Worm (Caenorhabditis elegans) whole organism, midembryonic: ENCODE measurements around the gene B0432.9.

Experiments
- T22C8.4 ChIP-seq: fragments of 200-800 bp; sonication (Bioruptor generic); IDR thresholded peaks from 2 replicates; pipeline ENCODE4 v1.3.6; 2022; ENCODE audit warnings: missing genetic modification characterization, missing compliant biosample characterization
- cog-1 ChIP-seq: sonication (generic microtip); optimal IDR thresholded peaks from 2 replicates; lab custom pipeline; 2016; ENCODE audit warnings: missing genetic modification characterization, missing compliant biosample characterization
- flt-1 ChIP-seq: fragments of 200-800 bp; sonication (Bioruptor generic); IDR thresholded peaks from 2 replicates; pipeline ENCODE4 v1.3.6; 2022; ENCODE audit warnings: missing genetic modification characterization, missing compliant biosample characterization
- klf-2 ChIP-seq: fragments of 200-800 bp; sonication (Bioruptor generic); conservative IDR thresholded peaks from 2 replicates; pipeline ENCODE4 v1.3.6; 2022; ENCODE audit warnings: missing genetic modification reagents, missing genetic modification characterization, missing compliant biosample characterization
- med-1 ChIP-seq: sonication (generic microtip); optimal IDR thresholded peaks from 2 replicates; lab custom pipeline; 2017; ENCODE audit warnings: missing genetic modification characterization, mild to moderate bottlenecking, missing compliant biosample characterization, antibody characterized with exemption, missing genetic modification reagents; ENCODE audit not compliant: insufficient read depth
- ref-1 ChIP-seq: fragments of 200-800 bp; sonication (Bioruptor generic); conservative IDR thresholded peaks from 2 replicates; pipeline ENCODE4 v1.3.6; 2022; ENCODE audit warnings: missing genetic modification reagents, missing genetic modification characterization, missing compliant biosample characterization
- tab-1 ChIP-seq: fragments of 200-800 bp; sonication (Bioruptor generic); IDR thresholded peaks from 2 replicates; pipeline ENCODE4 v1.3.6; 2022; ENCODE audit warnings: missing genetic modification characterization, missing compliant biosample characterization
- ztf-23 ChIP-seq: fragments of 200-800 bp; sonication (Bioruptor generic); IDR thresholded peaks from 2 replicates; pipeline ENCODE4 v1.3.6; 2022; ENCODE audit warnings: missing genetic modification reagents, missing genetic modification characterization, missing compliant biosample characterization
- ztf-29 ChIP-seq: fragments of 200-800 bp; sonication (Bioruptor generic); IDR thresholded peaks from 2 replicates; pipeline ENCODE4 v1.3.6; 2022; ENCODE audit warnings: missing genetic modification reagents, missing genetic modification characterization, missing compliant biosample characterization

Gene B0432.9

ce11 chrII:247736-248135 is 35.8 kb downstream of the B0432.9 start:
- no peak for TF ChIP-seq med-1
- no peak for TF ChIP-seq tab-1 (GFP tag; lab: Robert Waterston, UW)
- no peak for TF ChIP-seq cog-1 (tag; lab: Kevin White, UChicago)
- no peak for TF ChIP-seq ref-1 (GFP tag; lab: Robert Waterston, UW)

- TF ChIP-seq T22C8.4 = no peak
- TF ChIP-seq klf-2 (GFP tag; lab: Robert Waterston, UW) = no peak
- TF ChIP-seq ztf-29 (GFP tag; lab: Robert Waterston, UW) = no peak
- no peak for TF ChIP-seq cog-1 (tag; lab: Kevin White, UChicago)
- no peak for TF ChIP-seq flt-1 (GFP tag; lab: Robert Waterston, UW)
- no peak for TF ChIP-seq tab-1 (GFP tag; lab: Robert Waterston, UW)
- TF ChIP-seq ztf-23 = no peak
- TF ChIP-seq ref-1 (GFP tag; lab: Robert Waterston, UW) = no peak
- no peak for TF ChIP-seq med-1
Measured at ce11 chrII:240043-240442, 43.5 kb downstream of the B0432.9 start.

ce11 chrII:237721-238120 is 45.8 kb downstream of the B0432.9 start, which contains the start of gene laat-1:
Gene laat-1 (minus strand): TSS chrII:237821.
- TF ChIP-seq ref-1 (GFP tag; lab: Robert Waterston, UW) (no peak), flt-1 (GFP tag; lab: Robert Waterston, UW) (no peak), med-1 (no peak), ztf-23 (no peak), T22C8.4 (no peak), ztf-29 (GFP tag; lab: Robert Waterston, UW) (no peak), cog-1 (tag; lab: Kevin White, UChicago) (no peak), klf-2 (GFP tag; lab: Robert Waterston, UW) (no peak), tab-1 (GFP tag; lab: Robert Waterston, UW) (no peak)

ce11 chrII:232641-233040 is 50.9 kb downstream of the B0432.9 start, which contains the start of gene Y43H11AL.1:
Gene Y43H11AL.1 (minus strand): TSS chrII:232741.
- TF ChIP-seq T22C8.4 = no peak
- no peak for TF ChIP-seq cog-1 (tag; lab: Kevin White, UChicago)
